Worm (Caenorhabditis elegans) whole organism, L2 larva: ENCODE measurements around the gene F23A7.5.
A peak's percentile ranks its signal among the peaks of the same experiment; 100 is the strongest.

Source experiments
- Y55F3AM.14 ChIP-seq: fragments of 200-800 bp; sonication (Bioruptor generic); optimal IDR thresholded peaks from 2 replicates; lab custom pipeline; 2018; ENCODE audit warnings: mild to moderate bottlenecking, missing genetic modification characterization, missing compliant biosample characterization
- ama-1 ChIP-seq: fragments of 150-350 bp; optimal IDR thresholded peaks from 2 replicates; lab custom pipeline; 2018; ENCODE audit warnings: inconsistent platforms
- egl-27 ChIP-seq: sonication (generic microtip); optimal IDR thresholded peaks from 3 replicates; lab custom pipeline; 2017; ENCODE audit warnings: missing biosample characterization, missing genetic modification reagents, missing genetic modification characterization
- fos-1 ChIP-seq: fragments of 150-350 bp; optimal IDR thresholded peaks from 2 replicates; lab custom pipeline; 2014; ENCODE audit warnings: missing biosample characterization, missing genetic modification characterization
- lin-13 ChIP-seq: fragments of 150-350 bp; optimal IDR thresholded peaks from 2 replicates; lab custom pipeline; 2014; ENCODE audit warnings: missing biosample characterization, missing genetic modification reagents, missing genetic modification characterization
- lin-39 ChIP-seq: fragments of 150-350 bp; optimal IDR thresholded peaks from 2 replicates; lab custom pipeline; 2014; ENCODE audit warnings: missing biosample characterization, missing genetic modification reagents, missing genetic modification characterization
- mab-5 ChIP-seq: fragments of 150-350 bp; optimal IDR thresholded peaks from 2 replicates; lab custom pipeline; 2014; ENCODE audit warnings: missing biosample characterization, missing genetic modification characterization
- nhr-6 ChIP-seq: fragments of 150-350 bp; optimal IDR thresholded peaks from 2 replicates; lab custom pipeline; 2014; ENCODE audit warnings: missing biosample characterization, missing genetic modification characterization
- nhr-77 ChIP-seq: fragments of 150-350 bp; optimal IDR thresholded peaks from 2 replicates; lab custom pipeline; 2014; ENCODE audit warnings: missing biosample characterization, missing genetic modification characterization
- sem-4 ChIP-seq: fragments of 150-350 bp; optimal IDR thresholded peaks from 2 replicates; lab custom pipeline; 2014; ENCODE audit warnings: missing biosample characterization, missing genetic modification reagents, missing genetic modification characterization
- unc-62 ChIP-seq: fragments of 150-350 bp; optimal IDR thresholded peaks from 2 replicates; lab custom pipeline; 2014; ENCODE audit warnings: missing biosample characterization, missing genetic modification reagents, missing genetic modification characterization
- ztf-1 ChIP-seq: fragments of 200-800 bp; sonication (Bioruptor generic); conservative IDR thresholded peaks from 2 replicates; pipeline ENCODE4 v1.3.6; 2022; ENCODE audit warnings: missing genetic modification characterization, missing compliant biosample characterization

- no peak for TF ChIP-seq ztf-1 (GFP tag; lab: Robert Waterston, UW)
- TF ChIP-seq nhr-77 (tag; lab: Kevin White, UChicago): no peak
- no peak for TF ChIP-seq mab-5 (tag; lab: Kevin White, UChicago)
- TF ChIP-seq lin-13 (GFP tag; lab: Kevin White, UChicago): no peak
- no peak for TF ChIP-seq unc-62 (GFP tag; lab: Kevin White, UChicago)
- TF ChIP-seq lin-39 (tag; lab: Kevin White, UChicago): no peak
- TF ChIP-seq nhr-6 (tag; lab: Kevin White, UChicago): no peak
- TF ChIP-seq Y55F3AM.14 (GFP tag; lab: Kevin White, UChicago): no peak
- TF ChIP-seq sem-4 (tag; lab: Kevin White, UChicago): no peak
- no peak for TF ChIP-seq ama-1 (lab: Kevin White, UChicago)
- peak; percentile 71 for TF ChIP-seq fos-1 (tag; lab: Kevin White, UChicago)
- no peak for TF ChIP-seq egl-27 (tag; lab: Kevin White, UChicago)
These were observed 31.4 kb downstream of the F23A7.5 start for ce11 chrX:16260077-16260476.
